Worm (Caenorhabditis elegans): ENCODE results near the gene citk-2.

Gene citk-2

ce11 chrII:5016977-5017585 lies 17.8 kb downstream of the citk-2 start (continued):
- TF ChIP-seq F55B11.4 (tag; optimal IDR thresholded peaks at IDR 0.05; ENCODE audit: borderline replicate concordance, insufficient read depth) (no peak), rec-8 (tag; optimal IDR thresholded peaks at IDR 0.05) (no peak), hsf-1 (GFP tag; IDR thresholded peaks at IDR 0.05) (no peak), Y53G8AR.9 (GFP tag; conservative IDR thresholded peaks at IDR 0.05) (no peak), gei-17 (GFP tag; optimal IDR thresholded peaks at IDR 0.05) (no peak), efl-1 (GFP tag; optimal IDR thresholded peaks at IDR 0.05) (no peak), atf-7 (tag; optimal IDR thresholded peaks at IDR 0.05) (no peak), ceh-58 (GFP tag; IDR thresholded peaks at IDR 0.05) (no peak), nfya-2 (GFP tag; IDR thresholded peaks at IDR 0.05) (no peak), let-607 (tag; optimal IDR thresholded peaks at IDR 0.05) (no peak), aptf-3 (GFP tag; IDR thresholded peaks at IDR 0.05) (no peak), snpc-1.1 (tag; optimal IDR thresholded peaks at IDR 0.05; ENCODE audit: insufficient read depth) (no peak), lir-1 (GFP tag; conservative IDR thresholded peaks at IDR 0.05) (no peak), Y67H2A.10 (GFP tag; conservative IDR thresholded peaks at IDR 0.05) (no peak), akir-1 (GFP tag; optimal IDR thresholded peaks at IDR 0.05) (no peak), madf-6 (GFP tag; IDR thresholded peaks at IDR 0.05) (no peak), snpc-4 (GFP tag; optimal IDR thresholded peaks at IDR 0.05) (no peak), snpc-4 (tag; optimal IDR thresholded peaks at IDR 0.05) (peak in 2 of 4 experiments; percentile 35 to 52), Y79H2A.3 (GFP tag; conservative IDR thresholded peaks at IDR 0.05) (no peak), D2030.7 (GFP tag; IDR thresholded peaks at IDR 0.05) (no peak), ztf-26 (tag; optimal IDR thresholded peaks at IDR 0.05) (no peak), nhr-120 (GFP tag; IDR thresholded peaks at IDR 0.05) (no peak), ztf-22 (GFP tag; optimal IDR thresholded peaks at IDR 0.05) (no peak), ztf-6 (GFP tag; IDR thresholded peaks at IDR 0.05) (no peak), ets-4 (GFP tag; optimal IDR thresholded peaks at IDR 0.05) (no peak), madf-10 (tag; optimal IDR thresholded peaks at IDR 0.05) (no peak), F39B2.1 (GFP tag; IDR thresholded peaks at IDR 0.05) (no peak), hmg-1.2 (GFP tag; IDR thresholded peaks at IDR 0.05) (peak; percentile 89), hlh-26 (GFP tag; conservative IDR thresholded peaks at IDR 0.05) (no peak), zim-3 (tag; optimal IDR thresholded peaks at IDR 0.05) (no peak), sdz-38 (tag; optimal IDR thresholded peaks at IDR 0.05) (no peak), nhr-80 (tag; optimal IDR thresholded peaks at IDR 0.05) (peak; percentile 64), B0261.1 (tag; optimal IDR thresholded peaks at IDR 0.05) (no peak), ccch-3 (GFP tag; optimal IDR thresholded peaks at IDR 0.05) (no peak), ceh-79 (tag; optimal IDR thresholded peaks at IDR 0.05) (no peak), tlf-1 (GFP tag; optimal IDR thresholded peaks at IDR 0.05) (no peak), ztf-28 (GFP tag; IDR thresholded peaks at IDR 0.05) (no peak), cebp-2 (GFP tag; IDR thresholded peaks at IDR 0.05) (no peak), Y95B8A.8 (GFP tag; IDR thresholded peaks at IDR 0.05) (no peak), ztf-25 (GFP tag; IDR thresholded peaks at IDR 0.05) (no peak), T07F8.4 (tag; optimal IDR thresholded peaks at IDR 0.05) (no peak), bed-2 (GFP tag; IDR thresholded peaks at IDR 0.05) (no peak), lsy-27 (tag; optimal IDR thresholded peaks at IDR 0.05; ENCODE audit: borderline replicate concordance, insufficient read depth) (no peak), ZK185.1 (tag; optimal IDR thresholded peaks at IDR 0.05; ENCODE audit: poor library complexity, severe bottlenecking) (peak; percentile 14), lin-54 (GFP tag; optimal IDR thresholded peaks at IDR 0.05) (no peak), Y56A3A.18 (GFP tag; IDR thresholded peaks at IDR 0.05) (no peak), pbrm-1 (GFP tag; IDR thresholded peaks at IDR 0.05) (0 out of 2 replicates have a peak, but pooled peaks have one; percentile 36), ztf-18 (tag; optimal IDR thresholded peaks at IDR 0.05) (peak; percentile 17)

Data from whole organism, young adult.